Worm (Caenorhabditis elegans) whole organism, late embryonic: ENCODE measurements around the gene srd-4.

Experiments
- C38D4.7 ChIP-seq: fragments of 200-800 bp; sonication (Bioruptor generic); optimal IDR thresholded peaks from 2 replicates; lab custom pipeline; 2018; ENCODE audit warnings: mild to moderate bottlenecking, missing genetic modification characterization, moderate library complexity, missing compliant biosample characterization
- F13H6.1 ChIP-seq: sonication (generic microtip); optimal IDR thresholded peaks from 2 replicates; lab custom pipeline; 2016; ENCODE audit warnings: missing genetic modification characterization, missing compliant biosample characterization
- K02D7.2 ChIP-seq: sonication (generic microtip); optimal IDR thresholded peaks from 2 replicates; lab custom pipeline; 2017; ENCODE audit warnings: mild to moderate bottlenecking, missing genetic modification characterization, missing compliant biosample characterization
- K09A11.1 ChIP-seq: sonication (generic microtip); optimal IDR thresholded peaks from 2 replicates; lab custom pipeline; 2017; ENCODE audit warnings: antibody characterized with exemption, mild to moderate bottlenecking, missing genetic modification characterization, missing compliant biosample characterization; ENCODE audit not compliant: insufficient read depth
- ama-1 ChIP-seq: fragments of 150-350 bp; optimal IDR thresholded peaks from 2 replicates; lab custom pipeline; 2014
- ceh-18 ChIP-seq: sonication (generic microtip); optimal IDR thresholded peaks from 2 replicates; lab custom pipeline; 2016; ENCODE audit warnings: missing genetic modification characterization, missing compliant biosample characterization
- ceh-22 ChIP-seq: sonication (generic microtip); optimal IDR thresholded peaks from 2 replicates; lab custom pipeline; 2017; ENCODE audit warnings: missing biosample characterization, missing genetic modification characterization
- ceh-24 ChIP-seq: sonication (generic microtip); optimal IDR thresholded peaks from 2 replicates; lab custom pipeline; 2016; ENCODE audit warnings: mild to moderate bottlenecking, missing genetic modification characterization, missing compliant biosample characterization
- ceh-31 ChIP-seq: sonication (generic microtip); optimal IDR thresholded peaks from 2 replicates; lab custom pipeline; 2016; ENCODE audit warnings: missing genetic modification characterization, missing compliant biosample characterization
- ceh-45 ChIP-seq: fragments of 200-800 bp; sonication (Bioruptor generic); IDR thresholded peaks from 2 replicates; pipeline ENCODE4 v1.3.6; 2022; ENCODE audit warnings: missing genetic modification reagents, missing genetic modification characterization, missing compliant biosample characterization
- ceh-48 ChIP-seq: sonication (generic microtip); optimal IDR thresholded peaks from 2 replicates; lab custom pipeline; 2016; ENCODE audit warnings: missing genetic modification characterization, inconsistent platforms, missing compliant biosample characterization
- ceh-6 ChIP-seq: fragments of 200-800 bp; sonication (Bioruptor generic); optimal IDR thresholded peaks from 2 replicates; lab custom pipeline; 2018; ENCODE audit warnings: mild to moderate bottlenecking, missing genetic modification characterization, missing compliant biosample characterization
- dmd-4 ChIP-seq: sonication (generic microtip); optimal IDR thresholded peaks from 2 replicates; lab custom pipeline; 2016; ENCODE audit warnings: borderline replicate concordance, missing genetic modification characterization, missing compliant biosample characterization
- dve-1 ChIP-seq: sonication (generic microtip); optimal IDR thresholded peaks from 2 replicates; lab custom pipeline; 2017; ENCODE audit warnings: antibody characterized with exemption, mild to moderate bottlenecking, missing genetic modification characterization, missing compliant biosample characterization
- elt-4 ChIP-seq: sonication (generic microtip); optimal IDR thresholded peaks from 2 replicates; lab custom pipeline; 2016; ENCODE audit warnings: missing genetic modification characterization, missing compliant biosample characterization
- eyg-1 ChIP-seq: sonication (generic microtip); optimal IDR thresholded peaks from 2 replicates; lab custom pipeline; 2016; ENCODE audit warnings: missing genotype, missing genetic modification characterization, missing compliant biosample characterization
- fax-1 ChIP-seq: sonication (generic microtip); optimal IDR thresholded peaks from 2 replicates; lab custom pipeline; 2016; ENCODE audit warnings: missing genotype, missing genetic modification characterization, missing compliant biosample characterization
- fkh-6 ChIP-seq: sonication (generic microtip); optimal IDR thresholded peaks from 2 replicates; lab custom pipeline; 2016; ENCODE audit warnings: missing genetic modification characterization, missing compliant biosample characterization
- hlh-13 ChIP-seq: fragments of 200-800 bp; sonication (Bioruptor generic); optimal IDR thresholded peaks from 2 replicates; lab custom pipeline; 2018; ENCODE audit warnings: mild to moderate bottlenecking, missing genetic modification characterization, missing compliant biosample characterization
- lin-11 ChIP-seq: fragments of 200-800 bp; sonication (Bioruptor generic); optimal IDR thresholded peaks from 2 replicates; lab custom pipeline; 2018; ENCODE audit warnings: mild to moderate bottlenecking, missing genetic modification characterization, missing compliant biosample characterization
- madf-2 ChIP-seq: sonication (generic microtip); optimal IDR thresholded peaks from 2 replicates; lab custom pipeline; 2017; ENCODE audit warnings: missing genetic modification characterization, missing compliant biosample characterization
- mec-3 ChIP-seq: sonication (generic microtip); optimal IDR thresholded peaks from 2 replicates; lab custom pipeline; 2016; ENCODE audit warnings: borderline replicate concordance, missing genetic modification characterization, missing compliant biosample characterization
- nfya-1 ChIP-seq: sonication (generic microtip); optimal IDR thresholded peaks from 2 replicates; lab custom pipeline; 2017; ENCODE audit warnings: missing genetic modification characterization, mild to moderate bottlenecking, missing compliant biosample characterization, antibody characterized with exemption, moderate library complexity
- nhr-11 ChIP-seq: fragments of 150-350 bp; optimal IDR thresholded peaks from 2 replicates; lab custom pipeline; 2014; ENCODE audit warnings: missing biosample characterization, missing genetic modification characterization
- npax-4 ChIP-seq: sonication (generic microtip); optimal IDR thresholded peaks from 2 replicates; lab custom pipeline; 2016; ENCODE audit warnings: missing genetic modification characterization, missing compliant biosample characterization
- odd-2 ChIP-seq: sonication (generic microtip); optimal IDR thresholded peaks from 2 replicates; lab custom pipeline; 2017; ENCODE audit warnings: antibody characterized with exemption, mild to moderate bottlenecking, missing genetic modification characterization, missing compliant biosample characterization
- pag-3 ChIP-seq: sonication (generic microtip); optimal IDR thresholded peaks from 2 replicates; lab custom pipeline; 2016; ENCODE audit warnings: missing compliant biosample characterization, missing genetic modification characterization, borderline replicate concordance
- pha-2 ChIP-seq: sonication (generic microtip); optimal IDR thresholded peaks from 2 replicates; lab custom pipeline; 2017; ENCODE audit warnings: mild to moderate bottlenecking, missing genetic modification characterization, missing compliant biosample characterization
- pha-4 ChIP-seq: fragments of 150-350 bp; optimal IDR thresholded peaks from 2 replicates; lab custom pipeline; 2018; ENCODE audit warnings: missing biosample characterization, missing genetic modification reagents, missing genetic modification characterization
- pqm-1 ChIP-seq: sonication (generic microtip); optimal IDR thresholded peaks from 2 replicates; lab custom pipeline; 2016; ENCODE audit warnings: missing genetic modification characterization, missing compliant biosample characterization
- pros-1 ChIP-seq: fragments of 150-350 bp; optimal IDR thresholded peaks from 2 replicates; lab custom pipeline; 2014; ENCODE audit warnings: missing biosample characterization, missing genetic modification reagents, missing genetic modification characterization
- sox-2 ChIP-seq: fragments of 200-800 bp; sonication (Bioruptor generic); IDR thresholded peaks from 2 replicates; pipeline ENCODE4 v1.3.6; 2022; ENCODE audit warnings: missing genetic modification reagents, missing genetic modification characterization, missing compliant biosample characterization
- sox-4 ChIP-seq: sonication (generic microtip); optimal IDR thresholded peaks from 2 replicates; lab custom pipeline; 2017; ENCODE audit warnings: mild to moderate bottlenecking, missing genetic modification characterization, inconsistent platforms, missing compliant biosample characterization
- syd-9 ChIP-seq: sonication (generic microtip); optimal IDR thresholded peaks from 2 replicates; lab custom pipeline; 2016; ENCODE audit warnings: mild to moderate bottlenecking, missing genetic modification characterization, moderate library complexity, missing compliant biosample characterization
- tbx-2 ChIP-seq: sonication (generic microtip); optimal IDR thresholded peaks from 2 replicates; lab custom pipeline; 2016; ENCODE audit warnings: missing genetic modification characterization, missing compliant biosample characterization
- tbx-7 ChIP-seq: sonication (generic microtip); optimal IDR thresholded peaks from 2 replicates; lab custom pipeline; 2016; ENCODE audit warnings: missing genotype, missing genetic modification characterization, missing compliant biosample characterization
- ttx-3 ChIP-seq: sonication (generic microtip); optimal IDR thresholded peaks from 2 replicates; lab custom pipeline; 2016; ENCODE audit warnings: missing genetic modification reagents, missing genetic modification characterization, missing compliant biosample characterization
- unc-42 ChIP-seq: sonication (generic microtip); optimal IDR thresholded peaks from 2 replicates; lab custom pipeline; 2016; ENCODE audit warnings: missing genotype, missing genetic modification characterization, missing compliant biosample characterization
- unc-55 ChIP-seq: sonication (generic microtip); optimal IDR thresholded peaks from 2 replicates; lab custom pipeline; 2017; ENCODE audit warnings: missing biosample characterization, missing genetic modification reagents, missing genetic modification characterization
- unc-86 ChIP-seq: sonication (generic microtip); optimal IDR thresholded peaks from 2 replicates; lab custom pipeline; 2016; ENCODE audit warnings: missing genetic modification characterization, missing compliant biosample characterization
- zip-5 ChIP-seq: sonication (generic microtip); optimal IDR thresholded peaks from 2 replicates; lab custom pipeline; 2016; ENCODE audit warnings: missing genetic modification characterization, missing compliant biosample characterization
- ztf-16 ChIP-seq: sonication (generic microtip); optimal IDR thresholded peaks from 2 replicates; lab custom pipeline; 2017; ENCODE audit warnings: missing genetic modification characterization, missing compliant biosample characterization

Gene srd-4

DNA sequence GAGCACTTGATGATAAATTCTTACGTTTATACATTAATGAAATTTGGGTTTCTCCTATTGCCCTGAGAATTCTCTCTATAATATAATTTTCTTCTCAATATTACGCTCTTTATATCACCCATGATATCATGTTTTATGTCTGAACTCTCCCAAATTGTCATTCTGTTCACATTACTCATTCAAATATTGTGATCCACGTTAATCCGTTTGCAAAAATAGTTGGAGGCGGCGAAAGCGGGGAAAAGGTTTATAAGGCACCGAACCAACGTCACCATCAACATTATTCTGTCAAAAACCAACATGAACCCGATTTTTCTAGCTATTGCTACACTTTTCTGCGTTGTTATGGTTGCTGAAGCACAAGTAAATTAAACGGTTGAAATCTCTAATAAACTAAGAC, 31.9 kb upstream of the srd-4 start, which contains the start of gene C27A7.8:
Gene C27A7.8, plus strand, starts transcription at position 301 of the 400 bp plus-strand sequence.
- TF ChIP-seq tbx-7 (tag; lab: Kevin White, UChicago): no peak
- TF ChIP-seq zip-5 (tag; lab: Kevin White, UChicago): no peak
- no peak for TF ChIP-seq unc-86
- no peak for TF ChIP-seq ttx-3
- TF ChIP-seq madf-2 (tag; lab: Kevin White, UChicago): no peak
- TF ChIP-seq ceh-22 (tag; lab: Kevin White, UChicago): no peak
- no peak for TF ChIP-seq ztf-16 (tag; lab: Kevin White, UChicago)
- no peak for TF ChIP-seq pros-1 (tag; lab: Kevin White, UChicago)
- TF ChIP-seq fkh-6 (tag; lab: Kevin White, UChicago): no peak
- TF ChIP-seq ama-1 (lab: Kevin White, UChicago): no peak
- TF ChIP-seq syd-9: no peak
- no peak for TF ChIP-seq ceh-18 (tag; lab: Kevin White, UChicago)
- TF ChIP-seq pag-3: no peak
- no peak for TF ChIP-seq npax-4 (tag; lab: Kevin White, UChicago)
- no peak for TF ChIP-seq ceh-48 (tag; lab: Kevin White, UChicago)
- TF ChIP-seq K02D7.2 (tag; lab: Kevin White, UChicago): no peak
- no peak for TF ChIP-seq pha-4 (tag; lab: Kevin White, UChicago)
- no peak for TF ChIP-seq unc-42

DNA sequence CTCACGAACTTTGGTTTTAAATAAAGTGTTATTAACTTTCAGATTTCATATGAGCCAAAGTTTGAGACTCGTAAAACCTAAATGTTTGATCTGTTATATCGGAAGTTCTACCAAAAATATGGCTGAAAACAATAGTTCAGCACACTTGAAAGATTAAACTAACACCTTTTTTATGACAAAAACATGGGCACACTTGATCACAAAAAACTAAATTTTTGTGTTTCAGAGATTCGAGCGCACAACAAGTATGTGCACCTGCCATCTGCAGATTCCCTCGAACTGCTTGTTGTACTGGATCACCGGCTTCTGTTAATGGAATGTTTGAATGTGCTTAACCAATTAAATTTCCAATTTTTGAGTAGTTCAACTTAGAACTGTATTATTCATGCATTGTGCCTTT, 31.0 kb upstream of the srd-4 start:
- no peak for TF ChIP-seq fkh-6 (tag; lab: Kevin White, UChicago)
- TF ChIP-seq elt-4 (tag; lab: Kevin White, UChicago): no peak
- TF ChIP-seq ceh-45 (GFP tag; lab: Robert Waterston, UW): no peak
- TF ChIP-seq pha-2 (tag; lab: Kevin White, UChicago): no peak
- TF ChIP-seq ceh-18 (tag; lab: Kevin White, UChicago): no peak
- TF ChIP-seq pha-4 (tag; lab: Kevin White, UChicago): no peak
- no peak for TF ChIP-seq lin-11 (tag; lab: Kevin White, UChicago)
- no peak for TF ChIP-seq nhr-11
- TF ChIP-seq sox-4 (tag; lab: Kevin White, UChicago): no peak
- TF ChIP-seq mec-3 (tag; lab: Kevin White, UChicago): no peak
- no peak for TF ChIP-seq K02D7.2 (tag; lab: Kevin White, UChicago)
- TF ChIP-seq unc-55: no peak
- TF ChIP-seq F13H6.1: no peak
- TF ChIP-seq ceh-6: no peak
- no peak for TF ChIP-seq ceh-22 (tag; lab: Kevin White, UChicago)
- TF ChIP-seq pqm-1: no peak
- no peak for TF ChIP-seq dmd-4 (tag; lab: Kevin White, UChicago)
- TF ChIP-seq pros-1 (tag; lab: Kevin White, UChicago): no peak
- no peak for TF ChIP-seq dve-1 (tag; lab: Kevin White, UChicago)
- no peak for TF ChIP-seq fax-1

DNA sequence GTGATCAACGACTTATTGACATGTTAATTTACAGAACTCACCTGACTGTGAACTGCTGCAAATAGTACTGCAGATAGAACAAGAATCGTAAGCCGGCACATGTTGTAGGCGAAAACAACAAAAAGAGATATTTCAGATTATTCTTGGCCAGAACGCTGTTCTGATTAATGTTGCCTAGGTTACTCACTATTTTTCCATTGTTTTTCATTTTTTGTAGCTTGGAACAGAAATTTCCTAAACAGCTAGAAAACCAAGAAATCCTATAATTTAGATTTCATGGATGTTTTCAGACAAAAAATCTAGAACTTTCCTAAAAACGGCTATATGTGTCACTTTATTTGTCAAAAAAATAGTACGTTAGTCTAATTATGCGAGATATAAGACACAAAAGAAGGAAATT, 30.2 kb upstream of the srd-4 start, which contains the start of gene C27A7.9:
Gene C27A7.9, minus strand, starts transcription at position 101 of the 400 bp plus-strand sequence.
- no peak for TF ChIP-seq K09A11.1 (tag; lab: Kevin White, UChicago)
- TF ChIP-seq pqm-1: no peak
- no peak for TF ChIP-seq syd-9
- TF ChIP-seq nfya-1 (tag; lab: Kevin White, UChicago): no peak
- TF ChIP-seq sox-2 (GFP tag; lab: Robert Waterston, UW): no peak

DNA sequence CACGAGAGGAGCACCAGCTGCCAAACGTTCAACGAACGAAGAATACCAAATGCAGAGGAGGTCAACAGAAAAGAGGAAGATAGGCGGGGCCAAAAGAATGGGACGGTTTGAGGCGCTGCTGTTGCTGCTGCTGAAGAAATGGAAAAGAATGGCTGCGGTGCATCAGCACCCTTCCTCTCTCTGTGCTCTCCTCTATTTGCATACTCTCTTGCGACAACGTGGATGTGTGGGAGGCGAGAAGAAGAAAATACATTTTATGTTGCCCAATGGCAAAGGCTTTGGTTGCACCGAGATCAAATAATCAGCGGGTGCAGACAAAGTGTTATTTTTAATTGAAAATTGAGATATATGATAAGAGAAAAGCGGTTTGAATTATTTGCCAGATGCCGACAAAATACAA, 26.4 kb upstream of the srd-4 start:
- TF ChIP-seq lin-11 (tag; lab: Kevin White, UChicago) (no peak), unc-42 (peak; percentile 6)

DNA sequence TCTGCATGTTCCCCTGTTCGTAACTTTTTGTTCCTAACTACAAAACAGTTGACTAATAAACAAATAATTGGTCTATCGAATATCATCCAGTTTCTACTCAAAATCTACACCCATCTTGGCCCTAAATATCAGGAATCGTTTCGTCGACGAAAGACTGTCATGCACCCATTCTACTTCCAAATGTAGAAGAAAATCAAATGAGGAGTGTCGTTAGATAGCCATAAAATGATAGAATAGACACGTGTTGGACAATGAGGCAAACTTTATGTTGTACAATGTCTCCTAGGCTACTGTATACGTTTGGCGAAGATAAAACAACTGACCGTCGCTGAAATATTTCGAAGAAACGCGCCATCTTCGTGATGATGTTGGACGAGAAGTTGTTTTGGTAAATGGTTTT, 24.8 kb upstream of the srd-4 start:
- TF ChIP-seq tbx-2 (tag; lab: Kevin White, UChicago) (no peak), pha-2 (tag; lab: Kevin White, UChicago) (no peak), pros-1 (tag; lab: Kevin White, UChicago) (no peak), madf-2 (tag; lab: Kevin White, UChicago) (no peak), tbx-7 (tag; lab: Kevin White, UChicago) (no peak), ceh-31 (tag; lab: Kevin White, UChicago) (no peak), ceh-24 (tag; lab: Kevin White, UChicago) (no peak), C38D4.7 (GFP tag; lab: Kevin White, UChicago) (no peak), hlh-13 (GFP tag; lab: Kevin White, UChicago) (no peak), odd-2 (tag; lab: Kevin White, UChicago) (no peak), eyg-1 (tag; lab: Kevin White, UChicago) (no peak), syd-9 (no peak), ztf-16 (tag; lab: Kevin White, UChicago) (no peak)
